Worm (Caenorhabditis elegans) whole organism, mixed stage, embryonic: Measurements from ENCODE around the gene C25F9.12.

Experiments used
- M03D4.4 ChIP-seq: sonication (generic microtip); optimal IDR thresholded peaks from 2 replicates; lab custom pipeline; 2017; ENCODE audit warnings: mild to moderate bottlenecking, missing genetic modification characterization, missing compliant biosample characterization
- bed-3 ChIP-seq: fragments of 200-800 bp; sonication (Bioruptor generic); optimal IDR thresholded peaks from 3 replicates; lab custom pipeline; 2018; ENCODE audit warnings: mild to moderate bottlenecking, missing genetic modification characterization, moderate library complexity, missing compliant biosample characterization
- blmp-1 ChIP-seq: fragments of 150-350 bp; optimal IDR thresholded peaks from 2 replicates; lab custom pipeline; 2014; ENCODE audit warnings: missing biosample characterization, missing genetic modification characterization
- ceh-39 ChIP-seq: fragments of 150-350 bp; optimal IDR thresholded peaks from 2 replicates; lab custom pipeline; 2014; ENCODE audit warnings: missing biosample characterization, missing genetic modification characterization
- ceh-43 ChIP-seq: fragments of 200-800 bp; sonication (Bioruptor generic); optimal IDR thresholded peaks from 2 replicates; lab custom pipeline; 2018; ENCODE audit warnings: mild to moderate bottlenecking, missing genetic modification characterization, moderate library complexity, missing compliant biosample characterization
- ceh-83 ChIP-seq: fragments of 200-800 bp; sonication (Bioruptor generic); optimal IDR thresholded peaks from 2 replicates; lab custom pipeline; 2018; ENCODE audit warnings: mild to moderate bottlenecking, missing genetic modification characterization, missing compliant biosample characterization
- cnd-1 ChIP-seq: fragments of 200-800 bp; sonication (Bioruptor generic); optimal IDR thresholded peaks from 2 replicates; lab custom pipeline; 2018; ENCODE audit warnings: mild to moderate bottlenecking, missing genetic modification characterization, missing compliant biosample characterization
- elt-1 ChIP-seq: sonication (generic microtip); optimal IDR thresholded peaks from 2 replicates; lab custom pipeline; 2017; ENCODE audit warnings: missing genetic modification characterization, mild to moderate bottlenecking, missing compliant biosample characterization, antibody characterized with exemption, moderate library complexity, borderline replicate concordance; ENCODE audit not compliant: insufficient read depth
- elt-3 ChIP-seq: fragments of 150-350 bp; optimal IDR thresholded peaks from 2 replicates; lab custom pipeline; 2014; ENCODE audit warnings: missing biosample characterization, missing genetic modification characterization
- flh-1 ChIP-seq: fragments of 200-800 bp; sonication (Bioruptor generic); optimal IDR thresholded peaks from 2 replicates; lab custom pipeline; 2018; ENCODE audit warnings: mild to moderate bottlenecking, missing genetic modification characterization, moderate library complexity, missing compliant biosample characterization
- ham-2 ChIP-seq: fragments of 200-800 bp; sonication (Bioruptor generic); optimal IDR thresholded peaks from 2 replicates; lab custom pipeline; 2018; ENCODE audit warnings: mild to moderate bottlenecking, missing genetic modification characterization, missing compliant biosample characterization
- lin-13 ChIP-seq: fragments of 150-350 bp; optimal IDR thresholded peaks from 2 replicates; lab custom pipeline; 2014; ENCODE audit warnings: missing biosample characterization, missing genetic modification characterization
- lsy-2 ChIP-seq: fragments of 150-350 bp; optimal IDR thresholded peaks from 2 replicates; lab custom pipeline; 2014; ENCODE audit warnings: missing biosample characterization, missing genetic modification characterization
- mep-1 ChIP-seq: fragments of 150-350 bp; optimal IDR thresholded peaks from 2 replicates; lab custom pipeline; 2017; ENCODE audit warnings: missing biosample characterization, missing genetic modification reagents, missing genetic modification characterization, inconsistent platforms
- mls-2 ChIP-seq: sonication (generic microtip); optimal IDR thresholded peaks from 2 replicates; lab custom pipeline; 2016; ENCODE audit warnings: mild to moderate bottlenecking, missing genetic modification characterization, moderate library complexity, missing compliant biosample characterization
- nhr-12 ChIP-seq: fragments of 150-350 bp; optimal IDR thresholded peaks from 2 replicates; lab custom pipeline; 2014; ENCODE audit warnings: missing biosample characterization, missing genetic modification characterization
- nhr-2 ChIP-seq: fragments of 150-350 bp; optimal IDR thresholded peaks from 2 replicates; lab custom pipeline; 2014; ENCODE audit warnings: missing biosample characterization, missing genetic modification characterization
- nhr-237 ChIP-seq: fragments of 150-350 bp; optimal IDR thresholded peaks from 2 replicates; lab custom pipeline; 2014; ENCODE audit warnings: missing biosample characterization, missing genetic modification characterization
- nhr-28 ChIP-seq: fragments of 150-350 bp; optimal IDR thresholded peaks from 2 replicates; lab custom pipeline; 2014; ENCODE audit warnings: missing biosample characterization, missing genetic modification characterization
- nhr-76 ChIP-seq: sonication (generic microtip); optimal IDR thresholded peaks from 2 replicates; lab custom pipeline; 2017; ENCODE audit warnings: missing biosample characterization, missing genetic modification characterization
- pha-4 ChIP-seq: fragments of 150-350 bp; optimal IDR thresholded peaks from 2 replicates; lab custom pipeline; 2018; ENCODE audit warnings: missing biosample characterization, missing genetic modification reagents, missing genetic modification characterization
- snpc-4 ChIP-seq: fragments of 150-350 bp; optimal IDR thresholded peaks from 2 replicates; lab custom pipeline; 2014; ENCODE audit warnings: missing biosample characterization, missing genetic modification characterization
- sptf-1 ChIP-seq: sonication (generic microtip); optimal IDR thresholded peaks from 2 replicates; lab custom pipeline; 2017; ENCODE audit warnings: mild to moderate bottlenecking, missing genetic modification characterization, moderate library complexity, missing compliant biosample characterization
- tbx-8 ChIP-seq: fragments of 200-800 bp; sonication (Bioruptor generic); optimal IDR thresholded peaks from 2 replicates; lab custom pipeline; 2018; ENCODE audit warnings: mild to moderate bottlenecking, missing genetic modification characterization, moderate library complexity, missing compliant biosample characterization
- unc-120 ChIP-seq: sonication (generic microtip); optimal IDR thresholded peaks from 2 replicates; lab custom pipeline; 2017; ENCODE audit warnings: missing genetic modification characterization, missing compliant biosample characterization; ENCODE audit not compliant: poor library complexity, severe bottlenecking
- unc-39 ChIP-seq: fragments of 150-350 bp; optimal IDR thresholded peaks from 2 replicates; lab custom pipeline; 2014; ENCODE audit warnings: missing biosample characterization, missing genetic modification characterization
- unc-62 ChIP-seq: fragments of 150-350 bp; optimal IDR thresholded peaks from 2 replicates; lab custom pipeline; 2014; ENCODE audit warnings: missing biosample characterization, missing genetic modification reagents, missing genetic modification characterization
- zip-8 ChIP-seq: fragments of 150-350 bp; optimal IDR thresholded peaks from 2 replicates; lab custom pipeline; 2014; ENCODE audit warnings: missing biosample characterization, missing genetic modification characterization
- ztf-11 ChIP-seq: fragments of 150-350 bp; optimal IDR thresholded peaks from 2 replicates; lab custom pipeline; 2014; ENCODE audit warnings: missing biosample characterization, missing genetic modification characterization

Gene C25F9.12

ce11 chrV:19429605-19430004 is 26.9 kb upstream of the C25F9.12 start:
- no peak for TF ChIP-seq mep-1 (tag; lab: Kevin White, UChicago)
- no peak for TF ChIP-seq bed-3 (GFP tag; lab: Kevin White, UChicago)
- TF ChIP-seq elt-1 (tag; lab: Kevin White, UChicago): peak; percentile 98
- TF ChIP-seq ceh-43 (GFP tag; lab: Kevin White, UChicago): no peak
- TF ChIP-seq blmp-1 (tag; lab: Kevin White, UChicago): no peak
- TF ChIP-seq pha-4 (tag; lab: Kevin White, UChicago): no peak
- TF ChIP-seq ham-2: peak; percentile 94
- TF ChIP-seq nhr-12 (tag; lab: Kevin White, UChicago): no peak
- TF ChIP-seq nhr-76 (tag; lab: Kevin White, UChicago): no peak
- no peak for TF ChIP-seq ceh-39 (tag; lab: Kevin White, UChicago)
- no peak for TF ChIP-seq sptf-1
- no peak for TF ChIP-seq cnd-1 (tag; lab: Kevin White, UChicago)
- TF ChIP-seq, all 35 proteins: peak for 2

ce11 chrV:19428936-19429335 is 26.2 kb upstream of the C25F9.12 start:
- no peak for TF ChIP-seq nhr-2 (tag; lab: Kevin White, UChicago)
- no peak for TF ChIP-seq nhr-237
- peak; percentile 71 for TF ChIP-seq ham-2
- TF ChIP-seq elt-1 (tag; lab: Kevin White, UChicago): peak; percentile 60
- TF ChIP-seq nhr-12 (tag; lab: Kevin White, UChicago): no peak

ce11 chrV:19428097-19428496 is 25.3 kb upstream of the C25F9.12 start:
- TF ChIP-seq flh-1 (GFP tag; lab: Kevin White, UChicago) (no peak), ceh-39 (tag; lab: Kevin White, UChicago) (no peak), snpc-4 (tag; lab: Kevin White, UChicago) (no peak), ztf-11 (tag; lab: Kevin White, UChicago) (no peak), tbx-8 (GFP tag; lab: Kevin White, UChicago) (no peak)

ce11 chrV:19421131-19421530 is 18.4 kb upstream of the C25F9.12 start, which contains the start of gene C25F9.2:
Gene C25F9.2, plus strand, starts transcription at chrV:19421471.
- TF ChIP-seq nhr-28 (tag; lab: Kevin White, UChicago) (no peak), zip-8 (tag; lab: Kevin White, UChicago) (peak; percentile 99)

ce11 chrV:19417836-19418235 is 15.1 kb upstream of the C25F9.12 start, which contains the start of gene C25F9.15:
Gene C25F9.15, plus strand, starts transcription at chrV:19418136.
- TF ChIP-seq flh-1 (GFP tag; lab: Kevin White, UChicago) (no peak), mls-2 (tag; lab: Kevin White, UChicago) (no peak)

- TF ChIP-seq elt-3 (tag; lab: Kevin White, UChicago) (no peak), lin-13 (tag; lab: Kevin White, UChicago) (no peak), unc-39 (no peak), M03D4.4 (tag; lab: Kevin White, UChicago) (no peak), mls-2 (tag; lab: Kevin White, UChicago) (no peak), bed-3 (GFP tag; lab: Kevin White, UChicago) (no peak), unc-120 (tag; lab: Kevin White, UChicago) (no peak), lsy-2 (tag; lab: Kevin White, UChicago) (no peak), unc-62 (GFP tag; lab: Kevin White, UChicago) (no peak), mep-1 (tag; lab: Kevin White, UChicago) (no peak), ceh-83 (GFP tag; lab: Kevin White, UChicago) (no peak), tbx-8 (GFP tag; lab: Kevin White, UChicago) (no peak), ham-2 (no peak), elt-1 (tag; lab: Kevin White, UChicago) (no peak), flh-1 (GFP tag; lab: Kevin White, UChicago) (no peak)
These were observed 13.7 kb upstream of the C25F9.12 start, which contains the start of the genes C25F9.4 and C25F9.9 for ce11 chrV:19416475-19416874. Gene C25F9.4, minus strand, starts transcription at chrV:19416575. Gene C25F9.9, plus strand, starts transcription at chrV:19416611.
